Worm (Caenorhabditis elegans): ENCODE measurements around the gene Y75B7AR.1.

Gene Y75B7AR.1

DNA sequence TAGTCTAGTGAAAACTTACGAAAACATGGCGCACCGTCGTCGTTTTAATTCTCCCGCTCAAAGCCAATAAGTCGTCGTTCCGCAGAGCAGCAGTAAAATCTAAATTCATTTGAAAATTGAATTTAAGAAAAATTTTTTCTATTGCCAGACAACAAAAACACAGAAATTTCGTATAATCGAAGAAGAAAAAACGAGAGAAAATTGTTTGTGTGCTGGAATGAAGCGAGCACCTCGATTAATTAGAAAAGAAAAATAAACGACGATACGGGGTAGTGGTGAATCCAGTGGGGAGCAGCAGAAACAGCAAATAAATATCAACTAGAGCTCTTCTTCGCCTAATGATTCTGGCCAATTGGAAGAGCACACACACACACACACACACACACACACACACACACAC lies 21.9 kb downstream of the Y75B7AR.1 start, which contains the start of gene snt-3:
Gene snt-3 (minus strand): TSS at position 101 of the 400 bp plus-strand sequence.
- TF ChIP-seq elt-1 (tag; optimal IDR thresholded peaks at IDR 0.05; ENCODE audit: borderline replicate concordance, insufficient read depth) (no peak), ces-1 (GFP tag; optimal IDR thresholded peaks at IDR 0.05) (peak; percentile 2)

DNA sequence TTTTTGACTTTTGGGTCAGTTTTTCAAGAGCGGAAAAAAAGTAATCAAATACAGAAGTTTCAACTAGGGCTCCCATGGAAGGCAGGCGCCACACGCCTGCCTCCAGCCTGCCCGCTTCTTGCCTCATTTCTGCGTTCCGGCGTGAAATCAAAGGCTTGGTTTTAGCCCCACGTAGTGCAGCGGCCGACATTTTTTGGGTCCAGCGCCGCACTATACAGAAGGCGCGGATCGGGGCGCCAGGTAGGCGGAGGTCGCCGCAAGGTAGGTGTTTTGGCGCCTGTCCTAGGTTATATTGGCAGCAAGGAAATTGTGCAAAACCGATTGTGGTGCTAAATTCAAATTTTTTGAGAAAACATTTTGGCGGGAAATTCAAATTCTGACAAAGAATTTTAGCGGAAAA lies 24.7 kb downstream of the Y75B7AR.1 start:
- no peak for TF ChIP-seq pha-4 (tag; optimal IDR thresholded peaks at IDR 0.05)
- TF ChIP-seq blmp-1 (tag; optimal IDR thresholded peaks at IDR 0.05): no peak
- TF ChIP-seq ceh-39 (tag; optimal IDR thresholded peaks at IDR 0.05): no peak
- no peak for TF ChIP-seq snpc-4 (tag; optimal IDR thresholded peaks at IDR 0.05)
- no peak for TF ChIP-seq lsy-2 (tag; optimal IDR thresholded peaks at IDR 0.05)
- no peak for TF ChIP-seq nhr-28 (tag; optimal IDR thresholded peaks at IDR 0.05)
- no peak for TF ChIP-seq nhr-2 (tag; optimal IDR thresholded peaks at IDR 0.05)
- no peak for TF ChIP-seq mep-1 (tag; optimal IDR thresholded peaks at IDR 0.05)
- TF ChIP-seq hlh-1 (tag; optimal IDR thresholded peaks at IDR 0.05): no peak
- TF ChIP-seq ceh-43 (GFP tag; optimal IDR thresholded peaks at IDR 0.05): no peak
- TF ChIP-seq sem-2 (GFP tag; optimal IDR thresholded peaks at IDR 0.05): no peak
- TF ChIP-seq nhr-12 (tag; optimal IDR thresholded peaks at IDR 0.05): no peak
- TF ChIP-seq sptf-1 (tag; optimal IDR thresholded peaks at IDR 0.05): no peak

DNA sequence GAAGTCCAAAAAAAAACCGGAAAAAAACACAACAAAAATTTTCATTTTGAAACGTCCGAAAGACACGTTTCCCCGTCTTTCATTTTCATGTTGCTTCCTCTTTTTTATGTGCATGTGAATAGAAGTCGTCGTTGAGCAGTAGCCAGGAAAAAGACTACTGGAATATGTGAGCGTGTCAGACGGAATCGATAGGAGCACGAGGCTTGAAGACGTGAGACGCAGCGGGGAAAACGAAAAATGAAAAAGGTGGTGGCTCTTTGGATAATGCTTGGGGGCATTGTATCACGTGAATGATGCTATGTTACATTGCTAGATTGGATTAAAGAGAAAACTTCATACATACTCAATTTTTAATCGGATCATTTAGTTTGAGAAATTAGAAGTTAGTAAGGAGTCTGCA lies 26.7 kb downstream of the Y75B7AR.1 start:
- TF ChIP-seq ces-1 (GFP tag; optimal IDR thresholded peaks at IDR 0.05) (peak; percentile 31), elt-3 (tag; optimal IDR thresholded peaks at IDR 0.05) (no peak), ceh-83 (GFP tag; optimal IDR thresholded peaks at IDR 0.05) (no peak), lsy-2 (tag; optimal IDR thresholded peaks at IDR 0.05) (no peak), nhr-12 (tag; optimal IDR thresholded peaks at IDR 0.05) (no peak)

DNA sequence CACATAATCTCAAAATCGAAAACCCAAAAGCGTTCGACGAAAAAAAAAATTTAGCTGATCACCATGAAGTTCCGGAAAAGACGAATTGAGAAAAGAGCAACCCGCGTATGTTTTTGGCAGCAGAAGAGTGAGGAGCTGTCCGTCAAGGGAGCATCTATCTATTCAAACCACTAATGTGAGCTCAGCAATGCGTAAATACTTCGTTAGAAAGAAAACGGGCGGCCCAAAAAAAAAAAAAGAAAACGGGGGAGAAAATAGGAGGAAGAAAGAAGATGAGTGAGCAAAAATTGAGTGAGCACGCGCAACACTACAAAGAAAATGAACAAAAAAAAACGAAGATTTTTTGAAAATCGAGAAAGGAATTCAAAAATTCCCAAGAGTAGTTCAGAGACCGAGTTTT lies 28.5 kb downstream of the Y75B7AR.1 start:
- no peak for TF ChIP-seq unc-120 (tag; optimal IDR thresholded peaks at IDR 0.05; ENCODE audit: poor library complexity, severe bottlenecking)
- no peak for TF ChIP-seq pha-4 (tag; optimal IDR thresholded peaks at IDR 0.05)
- TF ChIP-seq mep-1 (tag; optimal IDR thresholded peaks at IDR 0.05): no peak
- no peak for TF ChIP-seq M03D4.4 (tag; optimal IDR thresholded peaks at IDR 0.05)
- no peak for TF ChIP-seq hlh-1 (tag; optimal IDR thresholded peaks at IDR 0.05)
- no peak for TF ChIP-seq nhr-12 (tag; optimal IDR thresholded peaks at IDR 0.05)
- no peak for TF ChIP-seq nhr-237 (tag; optimal IDR thresholded peaks at IDR 0.05)
- no peak for TF ChIP-seq ztf-11 (tag; optimal IDR thresholded peaks at IDR 0.05)
- TF ChIP-seq nhr-2 (tag; optimal IDR thresholded peaks at IDR 0.05): no peak

DNA sequence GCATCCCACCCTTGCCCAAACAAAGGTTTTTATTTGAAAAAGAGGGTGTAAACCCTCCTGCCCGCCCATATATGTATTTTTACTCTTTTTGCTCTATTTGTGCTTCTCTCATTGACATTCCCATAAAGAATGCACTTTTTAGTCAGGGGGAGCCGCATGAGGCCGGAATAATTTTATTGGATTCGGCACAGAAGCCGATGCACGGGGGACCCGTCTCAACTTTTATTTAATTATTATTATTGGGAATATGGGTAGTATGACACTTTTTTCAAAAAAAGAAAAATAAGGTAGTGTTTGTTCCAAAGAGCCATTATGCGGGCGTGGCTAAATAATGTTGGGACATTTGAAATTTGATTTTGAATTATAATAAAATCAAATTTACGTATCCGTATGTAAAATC lies 30.8 kb downstream of the Y75B7AR.1 start:
- peak; percentile 68 for TF ChIP-seq ces-1 (GFP tag; optimal IDR thresholded peaks at IDR 0.05)
- no peak for TF ChIP-seq hlh-1 (tag; optimal IDR thresholded peaks at IDR 0.05)

DNA sequence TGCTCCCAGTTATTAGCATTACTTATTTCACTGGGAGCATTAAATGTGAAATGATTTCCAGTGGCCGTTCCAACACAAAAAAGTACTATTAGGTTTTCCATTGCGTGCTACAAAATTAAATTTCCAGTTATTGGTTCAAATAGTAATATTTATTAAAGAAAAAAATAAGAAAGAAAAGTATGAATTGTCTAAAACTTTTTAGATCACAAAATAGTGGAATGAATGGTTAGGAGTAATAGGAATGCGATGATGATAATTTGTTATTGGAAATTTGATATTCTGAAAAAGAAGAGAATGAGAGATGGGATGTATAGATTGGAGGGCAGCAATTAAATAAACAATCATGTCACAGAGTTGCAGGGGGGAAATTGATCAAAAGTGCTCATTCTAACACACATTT lies 34.7 kb downstream of the Y75B7AR.1 start, which contains the start of gene Y75B7AL.2:
Gene Y75B7AL.2 (minus strand): TSS at position 101 of the 400 bp plus-strand sequence.
- no peak for TF ChIP-seq sem-2 (GFP tag; optimal IDR thresholded peaks at IDR 0.05)
- no peak for TF ChIP-seq ceh-43 (GFP tag; optimal IDR thresholded peaks at IDR 0.05)
- TF ChIP-seq flh-1 (GFP tag; optimal IDR thresholded peaks at IDR 0.05): no peak
- TF ChIP-seq snpc-4 (tag; optimal IDR thresholded peaks at IDR 0.05): no peak
- TF ChIP-seq mls-2 (tag; optimal IDR thresholded peaks at IDR 0.05): no peak
- no peak for TF ChIP-seq bed-3 (GFP tag; optimal IDR thresholded peaks at IDR 0.05)
- no peak for TF ChIP-seq unc-120 (tag; optimal IDR thresholded peaks at IDR 0.05; ENCODE audit: poor library complexity, severe bottlenecking)
- TF ChIP-seq nhr-2 (tag; optimal IDR thresholded peaks at IDR 0.05): no peak
- TF ChIP-seq elt-1 (tag; optimal IDR thresholded peaks at IDR 0.05; ENCODE audit: borderline replicate concordance, insufficient read depth): no peak

DNA sequence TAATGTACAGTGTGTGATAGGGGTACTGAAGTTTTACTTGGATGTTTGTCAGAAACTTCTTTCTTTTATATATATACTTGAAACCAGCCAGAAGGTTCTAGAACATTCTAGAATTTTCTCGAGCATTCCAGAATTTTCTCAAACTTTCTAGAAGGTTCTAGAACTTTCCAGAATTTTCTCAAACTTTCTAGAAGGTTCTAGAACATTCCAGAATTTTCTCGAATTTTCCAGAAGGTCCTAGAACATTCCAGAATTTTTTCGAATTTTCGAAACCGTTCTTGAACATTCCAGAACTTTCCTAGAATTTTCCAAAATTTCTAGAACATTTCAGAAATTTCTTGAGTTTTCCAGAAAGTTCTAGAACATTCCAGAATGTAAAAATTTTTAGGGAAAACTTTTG lies 37.5 kb downstream of the Y75B7AR.1 start:
- no peak for TF ChIP-seq lin-13 (tag; optimal IDR thresholded peaks at IDR 0.05)

DNA sequence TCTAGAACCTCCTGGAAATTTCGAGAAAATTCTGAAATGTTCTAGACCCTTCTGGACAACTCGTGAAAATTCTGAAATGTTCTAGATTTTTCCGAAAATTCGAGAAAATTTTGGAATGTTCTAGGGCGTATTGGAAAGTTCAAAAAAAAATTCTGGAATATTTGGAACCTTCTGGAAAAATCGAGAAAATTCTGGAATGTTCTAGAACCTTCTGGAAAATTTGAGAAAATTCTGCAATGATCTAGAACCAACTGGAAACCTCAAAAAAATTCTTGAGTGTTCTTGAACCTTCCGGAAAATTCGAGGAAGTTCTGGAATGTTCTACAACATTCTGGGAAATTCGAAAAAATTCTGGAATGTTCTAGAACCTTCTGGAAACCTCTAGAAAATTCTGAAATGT lies 40.5 kb downstream of the Y75B7AR.1 start:
- TF ChIP-seq sem-2 (GFP tag; optimal IDR thresholded peaks at IDR 0.05): no peak
- TF ChIP-seq nhr-12 (tag; optimal IDR thresholded peaks at IDR 0.05): no peak
- no peak for TF ChIP-seq snpc-4 (tag; optimal IDR thresholded peaks at IDR 0.05)
- no peak for TF ChIP-seq nhr-28 (tag; optimal IDR thresholded peaks at IDR 0.05)
- no peak for TF ChIP-seq lin-32 (GFP tag; optimal IDR thresholded peaks at IDR 0.05)
- TF ChIP-seq tbx-8 (GFP tag; optimal IDR thresholded peaks at IDR 0.05): no peak
- no peak for TF ChIP-seq ceh-39 (tag; optimal IDR thresholded peaks at IDR 0.05)
- no peak for TF ChIP-seq elt-3 (tag; optimal IDR thresholded peaks at IDR 0.05)
- no peak for TF ChIP-seq bed-3 (GFP tag; optimal IDR thresholded peaks at IDR 0.05)
- no peak for TF ChIP-seq cnd-1 (tag; optimal IDR thresholded peaks at IDR 0.05)
- TF ChIP-seq pha-4 (tag; optimal IDR thresholded peaks at IDR 0.05): no peak
- TF ChIP-seq mep-1 (tag; optimal IDR thresholded peaks at IDR 0.05): no peak
- TF ChIP-seq blmp-1 (tag; optimal IDR thresholded peaks at IDR 0.05): no peak
- no peak for TF ChIP-seq unc-62 (GFP tag; optimal IDR thresholded peaks at IDR 0.05)
